Worm (Caenorhabditis elegans) whole organism, L4 larva: ENCODE data around the gene F39B3.3.

Experiments used
- Y75B8A.6 ChIP-seq: fragments of 200-800 bp; sonication (Bioruptor generic); IDR thresholded peaks from 2 replicates; pipeline ENCODE4 v1.3.6; 2022; ENCODE audit warnings: missing genetic modification reagents, missing genetic modification characterization, missing compliant biosample characterization
- aha-1 ChIP-seq: fragments of 150-350 bp; peaks from one replicate; lab custom pipeline; 2014; ENCODE audit warnings: missing biosample characterization, missing genetic modification characterization
- daf-12 ChIP-seq: fragments of 150-350 bp; optimal IDR thresholded peaks from 2 replicates; lab custom pipeline; 2014; ENCODE audit warnings: missing biosample characterization, missing genetic modification reagents, missing genetic modification characterization
- egl-27 ChIP-seq: sonication (generic microtip); optimal IDR thresholded peaks from 3 replicates; lab custom pipeline; 2017; ENCODE audit warnings: missing biosample characterization, missing genetic modification reagents, missing genetic modification characterization
- fos-1 ChIP-seq: fragments of 150-350 bp; optimal IDR thresholded peaks from 2 replicates; lab custom pipeline; 2014; ENCODE audit warnings: missing biosample characterization, missing genetic modification characterization
- jun-1 ChIP-seq: fragments of 150-350 bp; optimal IDR thresholded peaks from 2 replicates; lab custom pipeline; 2014; ENCODE audit warnings: missing biosample characterization, missing genetic modification reagents, missing genetic modification characterization
- lin-13 ChIP-seq: fragments of 150-350 bp; optimal IDR thresholded peaks from 2 replicates; lab custom pipeline; 2014; ENCODE audit warnings: missing biosample characterization, missing genetic modification reagents, missing genetic modification characterization
- lin-39 ChIP-seq: fragments of 150-350 bp; optimal IDR thresholded peaks from 2 replicates; lab custom pipeline; 2014; ENCODE audit warnings: missing biosample characterization, missing genetic modification reagents, missing genetic modification characterization
- mdl-1 ChIP-seq, 2 experiments: fragments of 150-350 bp in 1 of 2; sonication (generic microtip) in 1 of 2; optimal IDR thresholded peaks; 2 replicates each; lab custom pipeline; 2014 to 2017; ENCODE audit warnings: missing biosample characterization in 2 of 2, missing genetic modification characterization in 2 of 2
- nhr-28 ChIP-seq: fragments of 150-350 bp; optimal IDR thresholded peaks from 2 replicates; lab custom pipeline; 2014; ENCODE audit warnings: missing biosample characterization, missing genetic modification characterization
- nhr-6 ChIP-seq: fragments of 150-350 bp; optimal IDR thresholded peaks from 2 replicates; lab custom pipeline; 2014; ENCODE audit warnings: missing biosample characterization, missing genetic modification characterization
- zfp-3 ChIP-seq: fragments of 200-800 bp; sonication (Bioruptor generic); conservative IDR thresholded peaks from 2 replicates; pipeline ENCODE4 v1.3.6; 2022; ENCODE audit warnings: missing genetic modification reagents, missing genetic modification characterization, missing compliant biosample characterization
- ztf-11 ChIP-seq: fragments of 150-350 bp; optimal IDR thresholded peaks from 2 replicates; lab custom pipeline; 2014; ENCODE audit warnings: missing biosample characterization, missing genetic modification characterization

DNA sequence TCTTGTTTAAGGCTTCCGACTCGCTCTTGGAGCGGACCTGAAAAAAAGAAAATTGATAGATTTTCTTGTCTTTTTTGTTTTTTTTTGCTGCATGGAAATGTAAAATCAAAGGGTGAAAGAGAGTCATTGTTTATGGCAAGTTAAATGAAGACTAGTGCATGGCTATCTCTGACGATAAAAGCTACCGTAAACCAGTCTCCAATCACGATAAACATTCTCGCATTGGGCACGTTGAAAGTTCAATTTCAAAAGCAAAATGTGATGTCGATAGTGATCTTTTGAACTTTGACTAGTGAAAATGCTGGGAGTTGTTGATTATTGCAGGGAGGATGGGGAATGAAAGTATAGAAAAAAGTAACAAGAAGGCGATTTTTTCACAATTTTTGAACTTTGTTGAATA is 47.7 kb upstream of the F39B3.3 start:
- TF ChIP-seq nhr-28 (peak; percentile 39), jun-1 (no peak), Y75B8A.6 (GFP tag; lab: Robert Waterston, UW) (no peak), lin-39 (tag; lab: Kevin White, UChicago) (no peak), lin-13 (GFP tag; lab: Kevin White, UChicago) (no peak), zfp-3 (GFP tag; lab: Robert Waterston, UW) (no peak), ztf-11 (tag; lab: Kevin White, UChicago) (no peak), egl-27 (tag; lab: Kevin White, UChicago) (no peak), mdl-1 (tag; optimal IDR thresholded peaks at IDR 0.05; lab: Kevin White, UChicago) (no peak), nhr-6 (tag; lab: Kevin White, UChicago) (no peak), aha-1 (tag; lab: Kevin White, UChicago) (no peak), daf-12 (tag; lab: Kevin White, UChicago) (no peak), fos-1 (no peak)
